Worm (Caenorhabditis elegans) whole organism, L1 larva: ENCODE results near the gene T22F3.8.

Source experiments
- blmp-1 ChIP-seq: fragments of 150-350 bp; optimal IDR thresholded peaks from 2 replicates; lab custom pipeline; 2014; ENCODE audit warnings: missing biosample characterization, missing genetic modification characterization
- dpl-1 ChIP-seq, 3 experiments: fragments of 150-350 bp in 2 of 3; sonication (generic microtip) in 1 of 3; optimal IDR thresholded peaks; 2 replicates each; lab custom pipeline; 2014 to 2017; ENCODE audit warnings: missing biosample characterization in 3 of 3, missing genetic modification characterization in 3 of 3, missing genetic modification reagents in 3 of 3
- elt-3 ChIP-seq, 6 experiments: fragments of 150-350 bp in 1 of 6; sonication (generic microtip); optimal IDR thresholded peaks; 2 replicates each; lab custom pipeline; 2017 to 2018; ENCODE audit warnings: missing biosample characterization in 6 of 6, missing genetic modification characterization in 6 of 6, inconsistent platforms in 1 of 6
- lin-15B ChIP-seq: fragments of 150-350 bp; sonication (generic microtip); optimal IDR thresholded peaks from 3 replicates; lab custom pipeline; 2014; ENCODE audit warnings: missing biosample characterization, missing genetic modification characterization
- tbx-2 ChIP-seq: sonication (generic microtip); optimal IDR thresholded peaks from 2 replicates; lab custom pipeline; 2016; ENCODE audit warnings: missing genetic modification characterization, missing compliant biosample characterization
- zip-4 ChIP-seq: fragments of 200-800 bp; sonication (Bioruptor generic); optimal IDR thresholded peaks from 2 replicates; lab custom pipeline; 2018; ENCODE audit warnings: mild to moderate bottlenecking, missing genetic modification characterization, moderate library complexity, missing compliant biosample characterization

ce11 chrV:3592099-3592498 lies 13.1 kb downstream of the T22F3.8 start, which contains the start of gene T22F3.12:
- TF ChIP-seq elt-3 (tag; optimal IDR thresholded peaks at IDR 0.05; lab: Kevin White, UChicago) (no peak), lin-15B (tag; lab: Kevin White, UChicago) (no peak), zip-4 (no peak), blmp-1 (tag; lab: Kevin White, UChicago) (no peak), dpl-1 (GFP tag; optimal IDR thresholded peaks at IDR 0.05; lab: Kevin White, UChicago) (no peak), tbx-2 (tag; lab: Kevin White, UChicago) (no peak)
